Fruit fly (Drosophila melanogaster) whole organism, prepupa: ENCODE results near the gene CG13028.

Experiments used
- Blimp-1 ChIP-seq: fragments of 200-800 bp; sonication (Bioruptor generic); optimal IDR thresholded peaks from 3 replicates; lab custom pipeline; 2017; ENCODE audit warnings: missing biosample characterization, missing genetic modification characterization, mild to moderate bottlenecking, moderate library complexity, missing genetic modification reagents
- CG10669 ChIP-seq: fragments of 200-800 bp; sonication (Bioruptor generic); optimal IDR thresholded peaks from 3 replicates; lab custom pipeline; 2018; ENCODE audit warnings: missing biosample characterization, mild to moderate bottlenecking, missing genetic modification characterization, moderate library complexity
- CG11294 ChIP-seq: fragments of 200-800 bp; sonication (Bioruptor generic); IDR thresholded peaks from 2 replicates; pipeline ENCODE4 v1.3.6; 2022; ENCODE audit warnings: missing biosample characterization, missing genetic modification characterization
- CG11902 ChIP-seq: fragments of 200-800 bp; sonication (Bioruptor generic); optimal IDR thresholded peaks from 3 replicates; lab custom pipeline; 2016; ENCODE audit warnings: missing biosample characterization, missing genetic modification characterization
- CG16779 ChIP-seq: fragments of 200-800 bp; sonication (Bioruptor generic); optimal IDR thresholded peaks from 3 replicates; lab custom pipeline; 2017; ENCODE audit warnings: missing biosample characterization, mild to moderate bottlenecking, missing genetic modification characterization
- CG3032 ChIP-seq: fragments of 200-800 bp; optimal IDR thresholded peaks from 2 replicates; lab custom pipeline; 2019; ENCODE audit warnings: missing biosample characterization, mild to moderate bottlenecking, missing genetic modification characterization, moderate library complexity
- CG31627 ChIP-seq: fragments of 200-800 bp; sonication (Bioruptor generic); optimal IDR thresholded peaks from 3 replicates; lab custom pipeline; 2016; ENCODE audit warnings: missing biosample characterization, missing genetic modification characterization
- CG32006 ChIP-seq: fragments of 200-800 bp; sonication (Bioruptor generic); optimal IDR thresholded peaks from 3 replicates; lab custom pipeline; 2017; ENCODE audit warnings: missing biosample characterization, mild to moderate bottlenecking, missing genetic modification characterization
- CG3919 ChIP-seq: fragments of 200-800 bp; sonication (Bioruptor generic); optimal IDR thresholded peaks from 3 replicates; lab custom pipeline; 2016; ENCODE audit warnings: missing biosample characterization, missing genetic modification characterization
- CG6792 ChIP-seq: fragments of 200-800 bp; sonication (Bioruptor generic); optimal IDR thresholded peaks from 3 replicates; lab custom pipeline; 2016; ENCODE audit warnings: missing biosample characterization, missing genetic modification characterization
- CG6808 ChIP-seq: fragments of 200-800 bp; sonication (Bioruptor generic); optimal IDR thresholded peaks from 3 replicates; lab custom pipeline; 2017; ENCODE audit warnings: missing biosample characterization, missing genetic modification characterization, mild to moderate bottlenecking, moderate library complexity, missing genetic modification reagents
- CG6854 ChIP-seq: fragments of 200-800 bp; sonication (Bioruptor generic); optimal IDR thresholded peaks from 2 replicates; lab custom pipeline; 2017; ENCODE audit warnings: missing biosample characterization, mild to moderate bottlenecking, missing genetic modification characterization
- CG7368 ChIP-seq: fragments of 200-800 bp; sonication (Bioruptor generic); optimal IDR thresholded peaks from 3 replicates; lab custom pipeline; 2016; ENCODE audit warnings: missing biosample characterization, missing genetic modification characterization
- CG8119 ChIP-seq: fragments of 200-800 bp; sonication (Bioruptor generic); IDR thresholded peaks from 3 replicates; pipeline ENCODE4 v1.3.6; 2022; ENCODE audit warnings: missing biosample characterization, missing genetic modification characterization
- CG8319 ChIP-seq: fragments of 200-800 bp; sonication (Bioruptor generic); optimal IDR thresholded peaks from 3 replicates; lab custom pipeline; 2016; ENCODE audit warnings: missing biosample characterization, missing genetic modification characterization
- CG8632 ChIP-seq: fragments of 200-800 bp; sonication (Bioruptor generic); optimal IDR thresholded peaks from 3 replicates; lab custom pipeline; 2016; ENCODE audit warnings: missing biosample characterization, missing genetic modification characterization
- CG9139 ChIP-seq: fragments of 200-800 bp; sonication (Bioruptor generic); optimal IDR thresholded peaks from 3 replicates; lab custom pipeline; 2017; ENCODE audit warnings: missing biosample characterization, mild to moderate bottlenecking, missing genetic modification characterization
- Eip78C ChIP-seq: fragments of 200-800 bp; sonication (Bioruptor generic); peaks from one replicate; lab custom pipeline; 2016; ENCODE audit warnings: missing biosample characterization, missing genetic modification characterization
- Eip93F ChIP-seq: fragments of 200-800 bp; sonication (Bioruptor generic); optimal IDR thresholded peaks from 2 replicates; lab custom pipeline; 2016; ENCODE audit warnings: missing biosample characterization, mild to moderate bottlenecking, missing genetic modification characterization
- Ets96B ChIP-seq: fragments of 200-800 bp; optimal IDR thresholded peaks from 2 replicates; lab custom pipeline; 2019; ENCODE audit warnings: missing biosample characterization, mild to moderate bottlenecking, missing genetic modification characterization, moderate library complexity
- Hr39 ChIP-seq: fragments of 200-800 bp; sonication (Bioruptor generic); optimal IDR thresholded peaks from 2 replicates; lab custom pipeline; 2016; ENCODE audit warnings: missing biosample characterization, missing genetic modification characterization
- Lpt ChIP-seq: fragments of 200-800 bp; sonication (Bioruptor generic); optimal IDR thresholded peaks from 3 replicates; lab custom pipeline; 2016; ENCODE audit warnings: missing biosample characterization, missing genetic modification characterization
- OdsH ChIP-seq: fragments of 200-800 bp; sonication (Bioruptor generic); optimal IDR thresholded peaks from 3 replicates; lab custom pipeline; 2016; ENCODE audit warnings: missing biosample characterization, missing genetic modification characterization
- Smox ChIP-seq: fragments of 200-800 bp; sonication (Bioruptor generic); optimal IDR thresholded peaks from 3 replicates; lab custom pipeline; 2016; ENCODE audit warnings: missing biosample characterization, missing genetic modification characterization
- Sox14 ChIP-seq: fragments of 200-800 bp; sonication (Bioruptor generic); optimal IDR thresholded peaks from 3 replicates; lab custom pipeline; 2016; ENCODE audit warnings: missing biosample characterization, missing genetic modification characterization
- achi ChIP-seq: fragments of 200-800 bp; sonication (Bioruptor generic); optimal IDR thresholded peaks from 3 replicates; lab custom pipeline; 2016; ENCODE audit warnings: missing biosample characterization, missing genetic modification characterization
- acj6 ChIP-seq: fragments of 200-800 bp; sonication (Bioruptor generic); optimal IDR thresholded peaks from 3 replicates; lab custom pipeline; 2016; ENCODE audit warnings: missing biosample characterization, missing genetic modification characterization
- cyc ChIP-seq: fragments of 200-800 bp; sonication (Bioruptor generic); optimal IDR thresholded peaks from 3 replicates; lab custom pipeline; 2016; ENCODE audit warnings: missing biosample characterization, missing genetic modification characterization
- dac ChIP-seq: fragments of 200-800 bp; sonication (Bioruptor generic); optimal IDR thresholded peaks from 2 replicates; lab custom pipeline; 2017; ENCODE audit warnings: missing biosample characterization, mild to moderate bottlenecking, missing genetic modification characterization
- eg ChIP-seq: fragments of 200-800 bp; sonication (Bioruptor generic); IDR thresholded peaks from 3 replicates; pipeline ENCODE4 v1.3.6; 2022; ENCODE audit warnings: missing biosample characterization, missing genetic modification characterization
- esn ChIP-seq: fragments of 200-800 bp; sonication (Bioruptor generic); optimal IDR thresholded peaks from 2 replicates; lab custom pipeline; 2016; ENCODE audit warnings: missing biosample characterization, mild to moderate bottlenecking, missing genetic modification characterization, moderate library complexity
- fd59A ChIP-seq: fragments of 200-800 bp; sonication (Bioruptor generic); optimal IDR thresholded peaks from 2 replicates; lab custom pipeline; 2017; ENCODE audit warnings: missing biosample characterization, mild to moderate bottlenecking, missing genetic modification characterization, missing genetic modification reagents
- fkh ChIP-seq: fragments of 200-800 bp; sonication (Bioruptor generic); optimal IDR thresholded peaks from 3 replicates; lab custom pipeline; 2017; ENCODE audit warnings: missing biosample characterization, mild to moderate bottlenecking, missing genetic modification characterization, moderate library complexity
- pdm3 ChIP-seq: fragments of 200-800 bp; sonication (Bioruptor generic); optimal IDR thresholded peaks from 3 replicates; lab custom pipeline; 2016; ENCODE audit warnings: missing biosample characterization, missing genetic modification characterization
- salr ChIP-seq, 2 experiments: fragments of 200-800 bp; sonication (Bioruptor generic); optimal IDR thresholded peaks; 3 replicates each; lab custom pipeline; 2016 to 2018; ENCODE audit warnings: missing biosample characterization in 2 of 2, missing genetic modification characterization in 2 of 2, mild to moderate bottlenecking in 1 of 2
- ss ChIP-seq, 2 experiments: fragments of 200-800 bp; sonication (Bioruptor generic); optimal IDR thresholded peaks; 2 replicates in 1 of 2; 3 replicates in 1 of 2; lab custom pipeline; 2017 to 2018; ENCODE audit warnings: mild to moderate bottlenecking in 2 of 2, missing biosample characterization in 2 of 2, missing genetic modification characterization in 2 of 2, moderate library complexity in 1 of 2
- vri ChIP-seq: fragments of 200-800 bp; sonication (Bioruptor generic); optimal IDR thresholded peaks from 3 replicates; lab custom pipeline; 2016; ENCODE audit warnings: missing biosample characterization, mild to moderate bottlenecking, missing genetic modification characterization

Gene CG13028

DNA sequence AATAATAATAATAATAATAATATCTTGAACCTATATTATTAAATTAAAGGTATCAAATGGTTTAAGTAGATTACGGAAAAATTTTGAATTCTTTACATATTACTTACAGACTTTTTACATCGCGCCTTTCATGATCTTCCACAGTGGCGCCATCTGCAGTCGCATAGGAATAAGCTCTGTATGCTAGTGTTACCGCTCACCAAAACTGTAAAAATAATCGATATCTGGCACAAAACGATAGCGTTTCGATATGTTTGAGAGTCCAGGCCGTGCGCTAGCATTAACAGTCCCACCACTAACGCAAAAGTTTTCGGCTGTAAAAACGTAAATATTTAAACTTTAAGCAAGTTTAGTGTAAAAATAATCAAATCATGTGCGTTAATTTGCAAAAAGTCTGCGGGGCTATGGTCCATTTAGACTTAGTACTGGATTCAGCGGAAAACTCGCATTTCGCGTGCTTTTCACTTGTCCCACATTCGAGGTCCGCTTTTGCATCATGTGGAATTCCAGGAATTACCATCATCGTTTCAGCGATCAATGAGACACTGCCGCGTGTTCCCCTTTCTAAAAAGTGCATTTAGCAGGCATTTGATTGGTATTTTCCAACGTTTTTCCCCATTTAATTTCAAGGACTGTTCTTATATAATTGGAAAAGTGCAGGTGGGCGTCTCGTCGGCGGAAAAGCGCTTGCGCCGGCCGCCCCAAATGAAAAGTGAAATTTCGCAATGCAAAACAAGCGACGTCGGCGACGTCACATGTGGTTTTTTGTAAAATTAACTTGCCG, 32.4 kb downstream of the CG13028 start:
- TF ChIP-seq vri: peak; percentile 60
- TF ChIP-seq CG8119 (GFP tag; lab: Robert Waterston, UW): 0 out of 3 replicates have a peak, but pooled peaks have one; percentile 18
- peak; percentile 28 for TF ChIP-seq CG31627 (GFP tag; lab: Kevin White, UChicago)
- peak; percentile 12 for TF ChIP-seq CG3919 (GFP tag; lab: Kevin White, UChicago)
- no peak for TF ChIP-seq CG7368
- no peak for TF ChIP-seq CG11902 (GFP tag; lab: Kevin White, UChicago)
- no peak for TF ChIP-seq acj6 (GFP tag; lab: Kevin White, UChicago)
- peak; percentile 41 for TF ChIP-seq cyc (GFP tag; lab: Kevin White, UChicago)
- TF ChIP-seq CG3032: peak; percentile 10
- peak; percentile 1 for TF ChIP-seq fkh (GFP tag; lab: Kevin White, UChicago)
- TF ChIP-seq CG6792 (GFP tag; lab: Kevin White, UChicago): no peak
- TF ChIP-seq Eip93F (GFP tag; lab: Kevin White, UChicago): no peak
- no peak for TF ChIP-seq CG9139
- TF ChIP-seq Eip78C (GFP tag; lab: Kevin White, UChicago): peak; percentile 72
- TF ChIP-seq esn (GFP tag; lab: Kevin White, UChicago): peak; percentile 28
- TF ChIP-seq CG16779 (tag; lab: Kevin White, UChicago): no peak
- TF ChIP-seq CG32006: no peak
- peak; percentile 24 for TF ChIP-seq Blimp-1
- TF ChIP-seq CG6854: no peak
- peak; percentile 28 for TF ChIP-seq Hr39 (GFP tag; lab: Kevin White, UChicago)
- TF ChIP-seq Sox14: peak; percentile 16

DNA sequence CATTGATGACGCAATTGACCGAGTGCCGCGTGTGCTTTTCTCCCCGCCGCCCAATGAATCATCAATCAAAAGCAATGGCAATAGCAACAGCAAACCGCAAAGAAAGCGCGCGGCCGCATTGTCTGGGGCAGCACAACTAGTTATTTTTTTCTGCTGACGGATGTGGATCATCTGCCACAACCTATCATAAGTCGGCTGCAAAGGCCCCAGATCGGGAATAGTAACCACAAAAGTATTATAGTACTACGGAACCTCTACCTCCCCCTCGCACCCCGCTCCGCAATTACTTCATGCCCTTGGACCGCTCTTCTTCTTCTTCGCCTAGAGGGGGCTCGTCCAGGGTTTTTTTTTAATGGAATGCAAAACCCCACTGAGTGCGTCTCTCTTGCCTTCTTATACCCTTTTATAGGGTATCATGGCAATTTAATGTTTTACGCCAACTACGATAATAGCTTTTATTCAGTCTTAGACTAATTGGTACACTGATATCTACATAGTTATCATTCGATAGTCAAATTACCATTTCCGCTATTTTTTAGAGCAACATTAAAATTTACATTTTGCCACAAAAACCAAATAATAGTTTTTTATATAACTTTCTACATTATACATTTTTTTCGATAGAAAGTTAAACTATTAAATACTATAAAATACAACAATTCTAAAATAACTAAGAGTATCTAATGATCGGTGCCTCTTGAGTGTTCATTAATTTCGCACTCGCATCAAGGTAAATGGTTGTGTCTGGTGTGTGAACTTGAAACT, 33.1 kb downstream of the CG13028 start:
- TF ChIP-seq CG3032: peak; percentile 47
- peak; percentile 0 for TF ChIP-seq Ets96B
- TF ChIP-seq CG10669 (GFP tag; lab: Kevin White, UChicago): peak; percentile 40
- 0 out of 2 replicates have a peak, but pooled peaks have one; percentile 18 for TF ChIP-seq CG11294
- peak in 1 of 2 experiments; percentile 53 for TF ChIP-seq ss (GFP tag; optimal IDR thresholded peaks at IDR 0.05; lab: Kevin White, UChicago)
- TF ChIP-seq CG9139: no peak
- peak; percentile 64; the same call in 2 of the 3 replicates for TF ChIP-seq eg
- peak; percentile 1 for TF ChIP-seq achi (GFP tag; lab: Kevin White, UChicago)
- peak; percentile 8 for TF ChIP-seq Smox (GFP tag; lab: Kevin White, UChicago)
- peak; percentile 16 for TF ChIP-seq Lpt (GFP tag; lab: Kevin White, UChicago)
- TF ChIP-seq dac (GFP tag; lab: Kevin White, UChicago): no peak
- TF ChIP-seq pdm3: no peak
- TF ChIP-seq CG8319 (GFP tag; lab: Kevin White, UChicago): no peak
- TF ChIP-seq CG8119 (GFP tag; lab: Robert Waterston, UW): no peak; the same call in 2 of the 3 replicates
- TF ChIP-seq CG3919 (GFP tag; lab: Kevin White, UChicago): peak; percentile 18
- peak in 1 of 2 experiments; percentile 56 for TF ChIP-seq salr (GFP tag; optimal IDR thresholded peaks at IDR 0.05; lab: Kevin White, UChicago)
- TF ChIP-seq CG8632: peak; percentile 29
- TF ChIP-seq OdsH (GFP tag; lab: Kevin White, UChicago): peak; percentile 10
- TF ChIP-seq CG32006: no peak
- peak; percentile 57 for TF ChIP-seq Eip78C (GFP tag; lab: Kevin White, UChicago)
- peak; percentile 23 for TF ChIP-seq fd59A (GFP tag; lab: Kevin White, UChicago)
- no peak for TF ChIP-seq CG16779 (tag; lab: Kevin White, UChicago)
- TF ChIP-seq CG6808 (GFP tag; lab: Kevin White, UChicago): peak; percentile 3
